Worm (Caenorhabditis elegans): ENCODE results near the gene F13B12.6.
A peak's percentile ranks its signal among the peaks of the same experiment; 100 is the strongest.

Gene F13B12.6

DNA sequence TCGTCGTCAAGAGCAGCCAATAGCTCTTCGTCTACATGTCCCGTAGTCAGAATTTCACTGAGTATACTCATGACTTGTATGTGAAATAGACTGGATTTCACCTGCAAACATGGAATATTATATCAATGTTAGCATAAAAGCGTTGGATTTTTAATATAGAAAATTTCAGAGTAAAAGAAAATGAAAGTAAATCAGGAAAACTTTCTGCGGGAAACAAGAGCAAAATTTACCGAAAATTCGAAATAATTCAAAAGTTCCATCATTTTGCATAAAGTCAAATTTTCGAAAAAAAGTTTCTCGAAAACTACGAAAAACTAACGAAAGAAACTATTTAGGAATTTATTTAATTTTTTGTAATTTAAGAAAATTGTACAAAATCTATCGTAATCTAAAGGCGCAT is at the start of gene F13B12.6:
TSS of gene F13B12.6 (minus strand) at position 101 of the 400 bp plus-strand sequence.
- no peak for TF ChIP-seq die-1 (tag; optimal IDR thresholded peaks at IDR 0.05)
- no peak for TF ChIP-seq snpc-1.3 (tag; optimal IDR thresholded peaks at IDR 0.05; ENCODE audit: insufficient read depth)
- TF ChIP-seq madf-6 (GFP tag; IDR thresholded peaks at IDR 0.05), result no peak
- no peak for TF ChIP-seq snpc-3.4 (tag; optimal IDR thresholded peaks at IDR 0.05)
- no peak for TF ChIP-seq lin-35 (GFP tag; optimal IDR thresholded peaks at IDR 0.05)
- TF ChIP-seq ztf-6 (GFP tag; IDR thresholded peaks at IDR 0.05), result no peak
- TF ChIP-seq Y79H2A.3 (GFP tag; conservative IDR thresholded peaks at IDR 0.05), result no peak
- TF ChIP-seq T26A5.8 (tag; optimal IDR thresholded peaks at IDR 0.05), result no peak
- no peak for TF ChIP-seq unc-130 (GFP tag; optimal IDR thresholded peaks at IDR 0.05)
- TF ChIP-seq lsl-1 (GFP tag; optimal IDR thresholded peaks at IDR 0.05), result no peak
- no peak for TF ChIP-seq lin-26 (GFP tag; IDR thresholded peaks at IDR 0.05)
- TF ChIP-seq B0035.1 (tag; optimal IDR thresholded peaks at IDR 0.05), result no peak
- TF ChIP-seq pbrm-1 (GFP tag; IDR thresholded peaks at IDR 0.05), result no peak

DNA sequence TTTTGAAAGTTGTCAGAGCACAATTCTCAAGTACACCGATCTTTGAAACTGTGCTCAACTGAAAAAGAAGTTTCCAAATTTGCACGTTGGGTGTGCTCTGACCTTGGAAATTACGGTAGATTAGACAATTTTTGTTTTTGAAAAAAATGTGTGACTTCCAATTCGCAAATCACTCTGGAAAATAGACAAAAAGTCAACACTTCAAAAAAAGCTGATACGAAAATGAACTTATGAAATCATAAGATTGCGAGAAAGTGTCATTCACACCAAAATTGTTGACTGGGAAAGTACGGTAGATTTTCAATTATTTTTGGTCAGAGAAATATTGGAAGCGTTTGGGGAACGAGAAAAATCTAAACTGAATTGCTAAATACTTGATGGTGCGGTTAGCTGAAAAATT is 49.7 kb upstream of the F13B12.6 start:
- TF ChIP-seq F55B11.4 (tag; optimal IDR thresholded peaks at IDR 0.05; ENCODE audit: borderline replicate concordance, insufficient read depth) (no peak), atf-7 (tag; optimal IDR thresholded peaks at IDR 0.05) (peak; percentile 5), nhr-80 (tag; optimal IDR thresholded peaks at IDR 0.05) (peak; percentile 89), nhr-120 (GFP tag; IDR thresholded peaks at IDR 0.05) (no peak), tbx-9 (tag; optimal IDR thresholded peaks at IDR 0.05; ENCODE audit: borderline replicate concordance) (no peak), madf-8 (GFP tag; conservative IDR thresholded peaks at IDR 0.05) (no peak), madf-6 (GFP tag; IDR thresholded peaks at IDR 0.05) (no peak), madf-10 (tag; optimal IDR thresholded peaks at IDR 0.05) (no peak), ztf-26 (tag; optimal IDR thresholded peaks at IDR 0.05) (no peak), cebp-1 (GFP tag; IDR thresholded peaks at IDR 0.05) (0 out of 2 replicates have a peak, but pooled peaks have one; percentile 29), cebp-1 (tag; optimal IDR thresholded peaks at IDR 0.05) (peak; percentile 44), nfyb-1 (GFP tag; IDR thresholded peaks at IDR 0.05) (no peak), cebp-2 (GFP tag; IDR thresholded peaks at IDR 0.05) (no peak), nhr-90 (tag; optimal IDR thresholded peaks at IDR 0.05) (no peak), Y95B8A.8 (GFP tag; IDR thresholded peaks at IDR 0.05) (no peak)

DNA sequence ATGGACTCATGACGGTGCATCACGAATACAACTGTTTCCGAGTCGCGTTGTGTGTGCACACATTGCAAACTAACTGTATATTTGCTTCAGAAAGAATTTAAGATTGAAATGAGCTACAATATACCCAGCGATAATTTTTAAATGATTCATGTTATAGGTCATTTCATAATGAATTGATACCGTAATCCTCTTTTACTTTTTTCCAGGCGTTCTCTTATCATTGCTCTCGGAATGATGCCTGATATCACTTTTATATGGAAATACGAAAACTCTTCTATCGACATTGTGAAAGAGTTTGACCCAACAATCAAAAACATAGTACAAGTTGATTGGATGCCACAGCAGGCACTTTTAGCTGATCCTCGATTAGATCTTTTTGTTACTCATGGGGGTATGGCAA is 48.7 kb upstream of the F13B12.6 start:
- TF ChIP-seq somi-1 (GFP tag; optimal IDR thresholded peaks at IDR 0.05) (no peak), mxl-1 (tag; optimal IDR thresholded peaks at IDR 0.05) (no peak), madf-3 (GFP tag; IDR thresholded peaks at IDR 0.05) (no peak), nhr-80 (tag; optimal IDR thresholded peaks at IDR 0.05) (peak; percentile 73), pbrm-1 (GFP tag; IDR thresholded peaks at IDR 0.05) (no peak), madf-10 (tag; optimal IDR thresholded peaks at IDR 0.05) (no peak), cebp-1 (GFP tag; IDR thresholded peaks at IDR 0.05) (peak; percentile 55; the same call in 1 of the 2 replicates), cebp-1 (tag; optimal IDR thresholded peaks at IDR 0.05) (peak; percentile 57), let-607 (tag; optimal IDR thresholded peaks at IDR 0.05) (no peak), K11D2.4 (GFP tag; IDR thresholded peaks at IDR 0.05) (no peak), nhr-90 (tag; optimal IDR thresholded peaks at IDR 0.05) (no peak)

ce11 chrIV:10465764-10466163 is 48.1 kb upstream of the F13B12.6 start:
- TF ChIP-seq ztf-18 (tag; optimal IDR thresholded peaks at IDR 0.05) (no peak), hlh-12 (tag; optimal IDR thresholded peaks at IDR 0.05) (no peak), nfya-2 (GFP tag; IDR thresholded peaks at IDR 0.05) (no peak), F33H1.4 (GFP tag; IDR thresholded peaks at IDR 0.05) (no peak), nhr-80 (tag; optimal IDR thresholded peaks at IDR 0.05) (no peak), F37B4.10 (GFP tag; IDR thresholded peaks at IDR 0.05) (no peak), ztf-6 (GFP tag; IDR thresholded peaks at IDR 0.05) (no peak), repo-1 (tag; optimal IDR thresholded peaks at IDR 0.05) (no peak), unc-130 (GFP tag; optimal IDR thresholded peaks at IDR 0.05) (no peak), sdz-38 (tag; optimal IDR thresholded peaks at IDR 0.05) (no peak), snpc-3.4 (tag; optimal IDR thresholded peaks at IDR 0.05) (no peak), lsy-27 (tag; optimal IDR thresholded peaks at IDR 0.05; ENCODE audit: borderline replicate concordance, insufficient read depth) (no peak)

All from whole organism, young adult.